Fruit fly (Drosophila melanogaster): ENCODE results near the gene ValRS-m.
A peak's percentile ranks its signal among the peaks of the same experiment; 100 is the strongest.

The ValRS-m gene

DNA sequence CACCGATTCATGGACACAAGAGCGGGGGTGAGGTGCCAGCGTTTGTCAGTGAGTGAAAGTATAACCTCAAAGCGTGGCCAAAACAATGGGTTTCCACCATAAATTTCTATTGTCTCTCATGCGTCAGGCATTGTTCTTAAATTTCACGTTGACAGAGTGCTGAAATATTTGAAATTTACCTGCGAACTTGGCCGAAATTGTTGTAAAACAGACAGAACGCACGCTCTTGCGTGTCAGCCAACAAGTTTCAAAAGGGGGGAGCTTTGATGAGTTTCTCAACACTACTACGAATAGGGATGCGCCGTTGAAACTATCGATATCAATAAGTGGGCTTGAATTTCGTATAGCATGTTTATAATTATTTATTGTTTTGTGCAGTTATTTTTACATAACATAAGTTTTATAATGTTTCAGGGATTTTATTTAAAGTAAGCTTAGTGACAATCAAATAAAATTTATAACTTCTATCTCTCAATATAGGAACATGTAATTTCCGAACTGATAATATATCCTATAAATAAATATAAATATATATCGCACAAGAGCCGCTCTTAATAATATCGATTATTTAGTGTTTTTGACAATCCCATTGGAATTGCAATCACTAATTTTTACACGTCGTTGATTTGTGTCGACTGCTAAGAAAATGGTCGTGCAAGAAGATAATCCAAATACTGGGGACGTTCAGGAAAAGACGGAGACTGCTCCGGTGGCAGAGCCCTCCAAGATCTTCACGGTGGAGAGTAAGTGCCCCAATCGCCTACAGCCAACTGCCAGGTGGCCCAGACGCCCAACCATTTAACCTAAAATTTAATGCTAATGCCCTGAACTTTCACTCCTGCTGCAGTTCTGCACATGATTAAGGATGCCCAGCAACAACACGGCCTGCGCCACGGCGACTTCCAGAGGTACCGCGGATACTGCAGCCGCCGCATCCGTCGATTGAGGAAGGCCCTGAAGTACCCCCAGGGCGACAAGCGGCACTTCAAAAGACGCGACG lies 10.2 kb upstream of the ValRS-m start, which contains the start of the genes pix and Srp68 (continued):
- TF ChIP-seq Stat92E (GFP tag; optimal IDR thresholded peaks at IDR 0.05) (peak in 1 of 3 experiments; percentile 76), wor (GFP tag; IDR thresholded peaks at IDR 0.05) (no peak), pros (GFP tag; optimal IDR thresholded peaks at IDR 0.05) (no peak), Poxn (GFP tag; IDR thresholded peaks at IDR 0.05) (no peak), Nf-YA (GFP tag; IDR thresholded peaks at IDR 0.05) (no peak), pb (GFP tag; optimal IDR thresholded peaks at IDR 0.05) (no peak), ranshi (GFP tag; IDR thresholded peaks at IDR 0.05) (peak; percentile 38; the same call in 1 of the 2 replicates), B-H2 (GFP tag; optimal IDR thresholded peaks at IDR 0.05) (peak; percentile 34), Nf-YC (tag; optimal IDR thresholded peaks at IDR 0.05) (peak; percentile 73), Ets97D (GFP tag; optimal IDR thresholded peaks at IDR 0.05) (peak; percentile 41), da (GFP tag; optimal IDR thresholded peaks at IDR 0.05) (no peak), tap (tag; optimal IDR thresholded peaks at IDR 0.05) (no peak), CrebB (tag; optimal IDR thresholded peaks at IDR 0.05) (no peak), CG8944 (GFP tag; optimal IDR thresholded peaks at IDR 0.05) (no peak), sens-2 (GFP tag; IDR thresholded peaks at IDR 0.05) (no peak), br (optimal IDR thresholded peaks at IDR 0.05) (no peak), slbo (GFP tag; IDR thresholded peaks at IDR 0.05) (peak; percentile 65; the same call in 1 of the 2 replicates), sug (tag; optimal IDR thresholded peaks at IDR 0.05) (peak; percentile 79), knrl (GFP tag; IDR thresholded peaks at IDR 0.05; ENCODE audit: partially characterized antibody) (peak; percentile 93), CG34376 (GFP tag; optimal IDR thresholded peaks at IDR 0.05) (peak; percentile 30), CG2202 (tag; optimal IDR thresholded peaks at IDR 0.05) (no peak), CG17612 (GFP tag; IDR thresholded peaks at IDR 0.05) (no peak), Max (GFP tag; optimal IDR thresholded peaks at IDR 0.05) (peak; percentile 70), lola (GFP tag; optimal IDR thresholded peaks at IDR 0.05) (peak in 1 of 3 experiments; percentile 75), tll (GFP tag; optimal IDR thresholded peaks at IDR 0.05) (no peak), crp (GFP tag; optimal IDR thresholded peaks at IDR 0.05) (peak in 1 of 2 experiments; percentile 36), chif (GFP tag; optimal IDR thresholded peaks at IDR 0.05) (peak; percentile 13 to 47), fd64A (GFP tag; optimal IDR thresholded peaks at IDR 0.05) (no peak), HLH54F (GFP tag; optimal IDR thresholded peaks at IDR 0.05) (peak; percentile 62), CG6683 (GFP tag; optimal IDR thresholded peaks at IDR 0.05) (peak; percentile 18), Ets65A (GFP tag) (peak; percentile 92), CG31388 (GFP tag; optimal IDR thresholded peaks at IDR 0.05) (no peak), CG6254 (GFP tag; optimal IDR thresholded peaks at IDR 0.05) (no peak), CG2129 (GFP tag; IDR thresholded peaks at IDR 0.05; ENCODE audit: partially characterized antibody) (0 out of 2 replicates have a peak, but pooled peaks have one; percentile 68), CG4404 (GFP tag; IDR thresholded peaks at IDR 0.05) (peak; percentile 64), CG1792 (GFP tag; optimal IDR thresholded peaks at IDR 0.05) (no peak), Bteb2 (GFP tag; optimal IDR thresholded peaks at IDR 0.05) (peak; percentile 40), Trl (optimal IDR thresholded peaks at IDR 0.05) (no peak), Trl (GFP tag; optimal IDR thresholded peaks at IDR 0.05) (peak; percentile 51), CG2120 (GFP tag; optimal IDR thresholded peaks at IDR 0.05) (peak; percentile 76), Mrtf (GFP tag; IDR thresholded peaks at IDR 0.05) (no peak), CG10209 (GFP tag; optimal IDR thresholded peaks at IDR 0.05) (peak; percentile 61), yki (optimal IDR thresholded peaks at IDR 0.05) (no peak), CG42726 (GFP tag; IDR thresholded peaks at IDR 0.05; ENCODE audit: partially characterized antibody) (no peak), Hmx (GFP tag; optimal IDR thresholded peaks at IDR 0.05) (no peak), eve (GFP tag; optimal IDR thresholded peaks at IDR 0.05) (no peak), grn (GFP tag; optimal IDR thresholded peaks at IDR 0.05) (no peak), oc (tag; optimal IDR thresholded peaks at IDR 0.05) (no peak), sna (GFP tag; IDR thresholded peaks at IDR 0.05; ENCODE audit: partially characterized antibody) (peak; percentile 75)

Data from whole organism, embryonic.